Fruit fly (Drosophila melanogaster) whole organism, embryonic: ENCODE measurements around the gene Sce.

Experiments used
- CG10147 ChIP-seq: fragments of 200-800 bp; sonication (Bioruptor generic); optimal IDR thresholded peaks from 2 replicates; lab custom pipeline; 2019; ENCODE audit warnings: missing biosample characterization, mild to moderate bottlenecking, missing genetic modification characterization, moderate library complexity
- CG10209 ChIP-seq: fragments of 200-800 bp; sonication (Bioruptor generic); optimal IDR thresholded peaks from 3 replicates; lab custom pipeline; 2017; ENCODE audit warnings: missing biosample characterization, mild to moderate bottlenecking, missing genetic modification characterization, missing genetic modification reagents
- CG10274 ChIP-seq: fragments of 200-800 bp; sonication (Bioruptor generic); optimal IDR thresholded peaks from 3 replicates; lab custom pipeline; 2017; ENCODE audit warnings: missing biosample characterization, mild to moderate bottlenecking, missing genetic modification characterization
- CG11456 ChIP-seq: fragments of 200-800 bp; sonication (Bioruptor generic); IDR thresholded peaks from 3 replicates; pipeline ENCODE4 v1.3.6; 2022; ENCODE audit warnings: missing biosample characterization, missing genetic modification characterization
- CG12659 ChIP-seq: fragments of 200-800 bp; sonication (Bioruptor generic); optimal IDR thresholded peaks from 3 replicates; lab custom pipeline; 2017; ENCODE audit warnings: mild to moderate bottlenecking, missing biosample characterization, missing genetic modification reagents, missing genetic modification characterization
- CG14050 ChIP-seq: fragments of 200-800 bp; sonication (Bioruptor generic); IDR thresholded peaks from 3 replicates; pipeline ENCODE4 v1.3.6; 2022; ENCODE audit warnings: missing biosample characterization, missing genetic modification characterization
- CG17568 ChIP-seq: fragments of 200-800 bp; sonication (Bioruptor generic); optimal IDR thresholded peaks from 2 replicates; lab custom pipeline; 2018; ENCODE audit warnings: missing biosample characterization, mild to moderate bottlenecking, missing genetic modification characterization, moderate library complexity
- CG18599 ChIP-seq: fragments of 200-800 bp; sonication (Bioruptor generic); optimal IDR thresholded peaks from 3 replicates; lab custom pipeline; 2017; ENCODE audit warnings: missing biosample characterization, missing genetic modification characterization, mild to moderate bottlenecking, moderate library complexity, missing genetic modification reagents
- CG2129 ChIP-seq: fragments of 200-800 bp; sonication (Bioruptor generic); IDR thresholded peaks from 2 replicates; pipeline ENCODE4 v1.3.6; 2022; ENCODE audit warnings: missing biosample characterization, missing genetic modification characterization; ENCODE audit not compliant: partially characterized antibody
- CG30431 ChIP-seq: fragments of 200-800 bp; sonication (Bioruptor generic); optimal IDR thresholded peaks from 2 replicates; lab custom pipeline; 2017; ENCODE audit warnings: missing biosample characterization, missing genetic modification characterization
- CG34422 ChIP-seq: fragments of 200-800 bp; sonication (Bioruptor generic); IDR thresholded peaks from 3 replicates; pipeline ENCODE4 v1.3.6; 2022; ENCODE audit warnings: missing biosample characterization, missing genetic modification characterization
- CG4328 ChIP-seq: fragments of 200-800 bp; sonication (Bioruptor generic); optimal IDR thresholded peaks from 3 replicates; lab custom pipeline; 2017; ENCODE audit warnings: missing biosample characterization, missing genetic modification reagents, missing genetic modification characterization
- CG5245 ChIP-seq: fragments of 200-800 bp; sonication (Bioruptor generic); optimal IDR thresholded peaks from 3 replicates; lab custom pipeline; 2016; ENCODE audit warnings: missing biosample characterization, missing genetic modification characterization
- CG7556 ChIP-seq: fragments of 200-800 bp; sonication (Bioruptor generic); optimal IDR thresholded peaks from 2 replicates; lab custom pipeline; 2017; ENCODE audit warnings: missing biosample characterization, mild to moderate bottlenecking, missing genetic modification characterization
- CG8281 ChIP-seq: fragments of 200-800 bp; sonication (Bioruptor generic); optimal IDR thresholded peaks from 2 replicates; lab custom pipeline; 2018; ENCODE audit warnings: missing biosample characterization, mild to moderate bottlenecking, missing genetic modification characterization, moderate library complexity
- CG9215 ChIP-seq: fragments of 200-800 bp; sonication (Bioruptor generic); IDR thresholded peaks from 2 replicates; pipeline ENCODE4 v1.3.6; 2022; ENCODE audit warnings: missing biosample characterization, missing genetic modification characterization
- CHES-1-like ChIP-seq: fragments of 200-800 bp; sonication (Bioruptor generic); optimal IDR thresholded peaks from 2 replicates; lab custom pipeline; 2016; ENCODE audit warnings: missing biosample characterization, missing genetic modification characterization
- CoRest ChIP-seq: fragments of 200-800 bp; sonication (Bioruptor generic); optimal IDR thresholded peaks from 3 replicates; lab custom pipeline; 2018; ENCODE audit warnings: missing biosample characterization, mild to moderate bottlenecking, missing genetic modification characterization, moderate library complexity
- Drgx ChIP-seq: fragments of 200-800 bp; sonication (Bioruptor generic); IDR thresholded peaks from 2 replicates; pipeline ENCODE4 v1.3.6; 2022; ENCODE audit warnings: missing biosample characterization, missing genetic modification characterization
- Fer1 ChIP-seq: fragments of 200-800 bp; sonication (Bioruptor generic); optimal IDR thresholded peaks from 2 replicates; lab custom pipeline; 2017; ENCODE audit warnings: missing biosample characterization, mild to moderate bottlenecking, missing genetic modification characterization
- H15 ChIP-seq: fragments of 200-800 bp; sonication (Bioruptor generic); IDR thresholded peaks from 3 replicates; pipeline ENCODE4 v1.3.6; 2022; ENCODE audit warnings: missing biosample characterization, missing genetic modification characterization
- HmgZ ChIP-seq: fragments of 200-800 bp; sonication (Bioruptor generic); optimal IDR thresholded peaks from 2 replicates; lab custom pipeline; 2018; ENCODE audit warnings: missing biosample characterization, mild to moderate bottlenecking, missing genetic modification characterization
- Pdp1 ChIP-seq, 2 experiments: fragments of 200-800 bp; sonication (Bioruptor generic); optimal IDR thresholded peaks; 3 replicates each; lab custom pipeline; 2016; ENCODE audit warnings: missing biosample characterization in 2 of 2, missing genetic modification characterization in 2 of 2, mild to moderate bottlenecking in 1 of 2, moderate library complexity in 1 of 2
- Poxn ChIP-seq: fragments of 200-800 bp; sonication (Bioruptor generic); IDR thresholded peaks from 2 replicates; pipeline ENCODE4 v1.3.6; 2022; ENCODE audit warnings: missing biosample characterization, missing genetic modification characterization
- Sin3A ChIP-seq: fragments of >200 bp; optimal IDR thresholded peaks from 2 replicates; lab custom pipeline; 2018
- ac ChIP-seq: fragments of 200-800 bp; sonication (Bioruptor generic); optimal IDR thresholded peaks from 3 replicates; lab custom pipeline; 2017; ENCODE audit warnings: missing biosample characterization, mild to moderate bottlenecking, missing genetic modification characterization
- ara ChIP-seq: fragments of 200-800 bp; sonication (Bioruptor generic); IDR thresholded peaks from 2 replicates; pipeline ENCODE4 v1.3.6; 2022; ENCODE audit warnings: missing biosample characterization, missing genetic modification characterization
- caup ChIP-seq: fragments of 200-800 bp; sonication (Bioruptor generic); optimal IDR thresholded peaks from 3 replicates; lab custom pipeline; 2017; ENCODE audit warnings: missing biosample characterization, mild to moderate bottlenecking, missing genetic modification characterization, moderate library complexity; ENCODE audit not compliant: severe bottlenecking
- chm ChIP-seq: fragments of 200-800 bp; sonication (Bioruptor generic); IDR thresholded peaks from 2 replicates; pipeline ENCODE4 v1.3.6; 2022; ENCODE audit warnings: missing biosample characterization, missing genetic modification characterization
- gfzf ChIP-seq: fragments of 200-800 bp; sonication (Bioruptor generic); optimal IDR thresholded peaks from 2 replicates; lab custom pipeline; 2016; ENCODE audit warnings: missing biosample characterization, mild to moderate bottlenecking, missing genetic modification characterization, moderate library complexity
- hb ChIP-seq: fragments of 200-800 bp; sonication (Bioruptor generic); IDR thresholded peaks from 3 replicates; pipeline ENCODE4 v1.3.6; 2022; ENCODE audit warnings: missing biosample characterization, missing genetic modification characterization; ENCODE audit not compliant: partially characterized antibody
- peb ChIP-seq: fragments of 200-800 bp; sonication (Bioruptor generic); IDR thresholded peaks from 2 replicates; pipeline ENCODE4 v1.3.6; 2022; ENCODE audit warnings: missing biosample characterization, missing genetic modification characterization
- pita ChIP-seq: fragments of 200-800 bp; sonication (Bioruptor generic); optimal IDR thresholded peaks from 2 replicates; lab custom pipeline; 2017; ENCODE audit warnings: missing biosample characterization, mild to moderate bottlenecking, missing genetic modification characterization
- ranshi ChIP-seq: fragments of 200-800 bp; sonication (Bioruptor generic); IDR thresholded peaks from 2 replicates; pipeline ENCODE4 v1.3.6; 2022; ENCODE audit warnings: missing biosample characterization, missing genetic modification characterization
- run ChIP-seq: fragments of 200-800 bp; sonication (Bioruptor generic); optimal IDR thresholded peaks from 3 replicates; lab custom pipeline; 2018; ENCODE audit warnings: missing biosample characterization, mild to moderate bottlenecking, missing genetic modification characterization
- sens-2 ChIP-seq: fragments of 200-800 bp; sonication (Bioruptor generic); IDR thresholded peaks from 2 replicates; pipeline ENCODE4 v1.3.6; 2022; ENCODE audit warnings: missing biosample characterization, missing genetic modification characterization
- sr ChIP-seq: fragments of 200-800 bp; sonication (Bioruptor generic); IDR thresholded peaks from 3 replicates; pipeline ENCODE4 v1.3.6; 2022; ENCODE audit warnings: missing biosample characterization, missing genetic modification characterization
- tll ChIP-seq, 2 experiments: fragments of 200-800 bp in 1 of 2; fragments of >200 bp in 1 of 2; sonication (Bioruptor generic) in 1 of 2; optimal IDR thresholded peaks; 2 replicates each; lab custom pipeline; 2017 to 2019; ENCODE audit warnings: missing biosample characterization in 2 of 2, missing genetic modification characterization in 2 of 2, mild to moderate bottlenecking in 1 of 2, moderate library complexity in 1 of 2
- unc-4 ChIP-seq: fragments of 200-800 bp; sonication (Bioruptor generic); IDR thresholded peaks from 2 replicates; pipeline ENCODE4 v1.3.6; 2022; ENCODE audit warnings: missing biosample characterization, missing genetic modification characterization; ENCODE audit not compliant: partially characterized antibody
- wdn ChIP-seq: fragments of 200-800 bp; sonication (Bioruptor generic); IDR thresholded peaks from 2 replicates; pipeline ENCODE4 v1.3.6; 2022; ENCODE audit warnings: missing biosample characterization, missing genetic modification characterization

Gene Sce

DNA sequence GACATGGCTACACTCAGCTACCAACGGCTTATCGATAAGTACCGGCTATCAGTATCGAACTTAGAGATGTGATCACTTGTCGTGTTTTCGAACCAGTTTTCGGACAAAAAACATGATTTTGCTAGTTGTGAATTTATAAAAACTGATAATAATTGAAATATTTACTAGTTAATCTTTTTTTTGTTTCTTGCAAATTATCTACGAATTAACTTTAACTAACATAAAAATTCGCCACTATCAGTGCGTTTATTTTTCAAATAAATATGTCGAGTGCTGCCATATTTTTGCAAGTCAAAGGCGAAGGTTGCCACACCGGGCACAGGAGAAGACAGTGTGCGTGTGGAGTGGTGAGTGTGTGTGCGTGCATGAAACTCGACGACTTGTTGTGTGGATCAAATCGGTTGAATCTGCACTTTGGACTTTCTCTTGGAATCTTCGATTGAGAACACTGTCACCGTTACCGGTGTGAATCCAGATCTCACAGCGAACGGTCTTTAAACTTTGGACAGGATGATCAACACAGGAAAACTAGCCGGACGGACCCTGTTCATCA, 4.6 kb downstream of the Sce start, which contains the start of gene Hsdl2 (continued):
- TF ChIP-seq CG10274 = no peak
- TF ChIP-seq tll (GFP tag; optimal IDR thresholded peaks at IDR 0.05; lab: Kevin White, UChicago) = no peak
- TF ChIP-seq CG10147 = no peak
- peak; percentile 61 for TF ChIP-seq Drgx (GFP tag; lab: Robert Waterston, UW)
- TF ChIP-seq CG9215 (GFP tag; lab: Robert Waterston, UW) = peak; percentile 45
- TF ChIP-seq sr (GFP tag; lab: Robert Waterston, UW) = no peak
- no peak for TF ChIP-seq CG17568
- peak; percentile 69; the same call in 2 of the 3 replicates for TF ChIP-seq H15
- no peak for TF ChIP-seq ac (GFP tag; lab: Kevin White, UChicago)
- no peak for TF ChIP-seq CG18599 (GFP tag; lab: Kevin White, UChicago)
- TF ChIP-seq pita (GFP tag; lab: Kevin White, UChicago) = peak; percentile 53
- peak in 1 of 2 experiments; percentile 47 for TF ChIP-seq Pdp1 (GFP tag; optimal IDR thresholded peaks at IDR 0.05; lab: Kevin White, UChicago)
- no peak for TF ChIP-seq CG5245 (GFP tag; lab: Kevin White, UChicago)
- no peak for TF ChIP-seq run (tag; lab: Kevin White, UChicago)
- TF ChIP-seq CHES-1-like (GFP tag; lab: Kevin White, UChicago) = peak; percentile 38
- TF ChIP-seq CG11456 = 0 out of 3 replicates have a peak, but pooled peaks have one; percentile 45
- TF ChIP-seq gfzf (GFP tag; lab: Kevin White, UChicago) = peak; percentile 37
- TF ChIP-seq CG8281 (tag; lab: Kevin White, UChicago) = no peak
- no peak for TF ChIP-seq CG4328 (GFP tag; lab: Kevin White, UChicago)
- no peak for TF ChIP-seq sens-2 (GFP tag; lab: Robert Waterston, UW)
- no peak for TF ChIP-seq Poxn (GFP tag; lab: Robert Waterston, UW)
- no peak for TF ChIP-seq CG10209 (GFP tag; lab: Kevin White, UChicago)
- peak; percentile 21; the same call in 1 of the 2 replicates for TF ChIP-seq chm (GFP tag; lab: Robert Waterston, UW)
- no peak for TF ChIP-seq CG2129
- no peak for TF ChIP-seq Fer1 (GFP tag; lab: Kevin White, UChicago)
- no peak for TF ChIP-seq caup (GFP tag; lab: Kevin White, UChicago)
- TF ChIP-seq CG7556 (GFP tag; lab: Kevin White, UChicago) = peak; percentile 4
- no peak for TF ChIP-seq ranshi (GFP tag; lab: Robert Waterston, UW)
- TF ChIP-seq ara (GFP tag; lab: Robert Waterston, UW) = no peak
- peak; percentile 62 for TF ChIP-seq unc-4 (GFP tag; lab: Robert Waterston, UW)
- peak; percentile 47; the same call in 2 of the 3 replicates for TF ChIP-seq CG14050
- peak; percentile 67 for TF ChIP-seq CoRest
- 0 out of 3 replicates have a peak, but pooled peaks have one; percentile 60 for TF ChIP-seq CG34422 (GFP tag; lab: Robert Waterston, UW)
- peak; percentile 84 for TF ChIP-seq HmgZ
- peak; percentile 23; the same call in 1 of the 2 replicates for TF ChIP-seq peb (GFP tag; lab: Robert Waterston, UW)
- TF ChIP-seq hb (GFP tag; lab: Robert Waterston, UW) = peak; percentile 53; the same call in 1 of the 3 replicates
- no peak for TF ChIP-seq CG30431 (GFP tag; lab: Kevin White, UChicago)
- TF ChIP-seq CG12659 = peak; percentile 67
- TF ChIP-seq Sin3A (lab: Kevin White, UChicago) = peak; percentile 89
- no peak for TF ChIP-seq wdn (GFP tag; lab: Robert Waterston, UW)
